Worm (Caenorhabditis elegans) whole organism, young adult: ENCODE measurements around the gene dnpp-1.

Experiments used
- aptf-3 ChIP-seq: fragments of 200-800 bp; sonication (Bioruptor generic); IDR thresholded peaks from 2 replicates; pipeline ENCODE4 v1.3.6; 2022; ENCODE audit warnings: missing genetic modification characterization, missing compliant biosample characterization
- attf-5 ChIP-seq: fragments of 200-800 bp; sonication (Bioruptor generic); optimal IDR thresholded peaks from 2 replicates; lab custom pipeline; 2018; ENCODE audit warnings: mild to moderate bottlenecking, missing genetic modification characterization, missing compliant biosample characterization
- him-1 ChIP-seq: sonication (generic microtip); optimal IDR thresholded peaks from 2 replicates; lab custom pipeline; 2016; ENCODE audit warnings: missing genotype, missing genetic modification reagents, missing genetic modification characterization, missing compliant biosample characterization
- lin-35 ChIP-seq, 3 experiments: fragments of 150-350 bp in 2 of 3; sonication (generic microtip) in 1 of 3; optimal IDR thresholded peaks; 2 replicates each; lab custom pipeline; 2014 to 2018; ENCODE audit warnings: missing biosample characterization in 3 of 3, missing genetic modification characterization in 3 of 3, missing genetic modification reagents in 3 of 3
- pha-4 ChIP-seq: fragments of 150-350 bp; sonication (generic microtip); optimal IDR thresholded peaks from 2 replicates; lab custom pipeline; 2014; ENCODE audit warnings: missing biosample characterization, missing genetic modification reagents, missing genetic modification characterization
- unc-130 ChIP-seq: sonication (generic microtip); optimal IDR thresholded peaks from 2 replicates; lab custom pipeline; 2016; ENCODE audit warnings: missing genetic modification reagents, missing genetic modification characterization, missing compliant biosample characterization

- TF ChIP-seq unc-130 = no peak
- peak; percentile 25 for TF ChIP-seq him-1
- TF ChIP-seq pha-4 (tag; lab: Kevin White, UChicago) = no peak
- TF ChIP-seq attf-5 (GFP tag; lab: Kevin White, UChicago) = no peak
- no peak for TF ChIP-seq aptf-3 (GFP tag; lab: Robert Waterston, UW)
- TF ChIP-seq lin-35 (GFP tag; optimal IDR thresholded peaks at IDR 0.05; lab: Kevin White, UChicago) = no peak
Observed at ce11 chrIII:5882284-5882683, 18.7 kb upstream of the dnpp-1 start.
